2 worm cellular contexts compared by ENCODE assay signal in genomic region chrIII:6402810-6403209, ce11.
A peak's percentile ranks its signal among the peaks of the same experiment; 100 is the strongest.
TF ChIP-seq lines count a peak whose summit lies in the region.

No protein-coding gene starts in this region.

TF ChIP-seq in whole organism, L4 larva, 104 proteins besides CTCF, POLR2A, EP300 and RAD21:
- TF ChIP-seq madf-5 (GFP tag; IDR thresholded peaks at IDR 0.05; lab: Robert Waterston, UW) (no peak), pqm-1 (tag; optimal IDR thresholded peaks at IDR 0.05; lab: Kevin White, UChicago) (no peak), aha-1 (tag; lab: Kevin White, UChicago) (peak; percentile 56), mdt-29 (GFP tag; IDR thresholded peaks at IDR 0.05; lab: Robert Waterston, UW) (peak; percentile 34; the same call in 1 of the 2 replicates), dmd-6 (GFP tag; IDR thresholded peaks at IDR 0.05; lab: Robert Waterston, UW) (peak; percentile 67), zfp-3 (GFP tag; conservative IDR thresholded peaks at IDR 0.05; lab: Robert Waterston, UW) (no peak), mep-1 (tag; optimal IDR thresholded peaks at IDR 0.05; lab: Kevin White, UChicago) (no peak), nhr-76 (tag; optimal IDR thresholded peaks at IDR 0.05; lab: Kevin White, UChicago) (no peak), fos-1 (tag; optimal IDR thresholded peaks at IDR 0.05; lab: Kevin White, UChicago) (no peak), ceh-20 (GFP tag; IDR thresholded peaks at IDR 0.05; lab: Robert Waterston, UW) (no peak), unc-62 (GFP tag; optimal IDR thresholded peaks at IDR 0.05 in 1 of 2; lab: Kevin White, UChicago) (peak in 1 of 2 experiments; percentile 83), unc-62 (tag; optimal IDR thresholded peaks at IDR 0.05; lab: Kevin White, UChicago) (no peak)
TF ChIP-seq in whole organism, L4 larva: peak in this region for 4.

TF ChIP-seq in whole organism, young adult, 124 proteins besides CTCF, POLR2A, EP300 and RAD21:
- no peak for TF ChIP-seq ztf-6 (GFP tag; IDR thresholded peaks at IDR 0.05; lab: Robert Waterston, UW)
- TF ChIP-seq nhr-80 (tag; optimal IDR thresholded peaks at IDR 0.05; lab: Kevin White, UChicago): peak; percentile 49
- TF ChIP-seq unc-62 (GFP tag; optimal IDR thresholded peaks at IDR 0.05; lab: Kevin White, UChicago): peak; percentile 81
- TF ChIP-seq K11D2.4 (GFP tag; IDR thresholded peaks at IDR 0.05; lab: Robert Waterston, UW): no peak
- TF ChIP-seq snpc-4 (GFP tag; optimal IDR thresholded peaks at IDR 0.05; lab: Kevin White, UChicago): no peak
- no peak for TF ChIP-seq snpc-4 (tag; optimal IDR thresholded peaks at IDR 0.05; lab: Kevin White, UChicago)
- no peak for TF ChIP-seq F10E7.11 (tag; optimal IDR thresholded peaks at IDR 0.05; lab: Kevin White, UChicago)
- TF ChIP-seq let-607 (tag; optimal IDR thresholded peaks at IDR 0.05; lab: Kevin White, UChicago): peak in 1 of 2 experiments; percentile 37
